Worm (Caenorhabditis elegans) whole organism, mixed stage, embryonic: ENCODE data around the gene M28.8.

Experiments
- hlh-1 ChIP-seq: fragments of 150-350 bp; optimal IDR thresholded peaks from 2 replicates; lab custom pipeline; 2014; ENCODE audit warnings: missing biosample characterization, missing genetic modification reagents, missing genetic modification characterization
- lin-32 ChIP-seq: fragments of 200-800 bp; sonication (Bioruptor generic); optimal IDR thresholded peaks from 2 replicates; lab custom pipeline; 2018; ENCODE audit warnings: mild to moderate bottlenecking, missing genetic modification characterization, missing compliant biosample characterization
- snpc-4 ChIP-seq: fragments of 150-350 bp; optimal IDR thresholded peaks from 2 replicates; lab custom pipeline; 2014; ENCODE audit warnings: missing biosample characterization, missing genetic modification characterization
- unc-39 ChIP-seq: fragments of 150-350 bp; optimal IDR thresholded peaks from 2 replicates; lab custom pipeline; 2014; ENCODE audit warnings: missing biosample characterization, missing genetic modification characterization

DNA sequence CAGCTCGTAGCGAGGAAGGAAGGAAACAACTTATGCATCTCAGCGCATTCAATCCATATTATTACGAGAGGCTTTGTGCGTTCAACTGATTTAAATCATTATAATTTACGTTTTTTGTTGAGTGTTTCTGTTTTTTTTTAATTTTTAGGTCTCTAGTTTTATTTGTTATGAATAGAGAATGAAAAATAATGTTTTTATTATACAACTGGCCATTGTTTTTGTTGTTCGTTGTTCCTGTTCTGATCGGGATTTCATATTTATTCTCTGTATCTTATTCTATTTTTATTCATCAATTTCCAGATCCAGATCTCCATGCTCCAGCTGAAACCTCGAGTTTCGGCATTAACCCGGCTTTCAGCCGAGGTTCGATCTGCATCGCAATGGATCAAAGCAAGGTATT, 45.7 kb upstream of the M28.8 start, which contains the start of gene mrps-22:
- TF ChIP-seq snpc-4 (tag; lab: Kevin White, UChicago) = no peak
- TF ChIP-seq hlh-1 (tag; lab: Kevin White, UChicago) = no peak
- TF ChIP-seq unc-39 (tag; lab: Kevin White, UChicago) = no peak
- no peak for TF ChIP-seq lin-32 (GFP tag; lab: Kevin White, UChicago)
